Fruit fly (Drosophila melanogaster) whole organism, embryonic: ENCODE data around the gene form3.

Experiments used
- C15 ChIP-seq: fragments of 200-800 bp; sonication (Bioruptor generic); IDR thresholded peaks from 3 replicates; pipeline ENCODE4 v1.3.6; 2022; ENCODE audit warnings: missing biosample characterization, missing genetic modification characterization
- CG10431 ChIP-seq: fragments of 200-800 bp; sonication (Bioruptor generic); optimal IDR thresholded peaks from 3 replicates; lab custom pipeline; 2018; ENCODE audit warnings: missing biosample characterization, mild to moderate bottlenecking, missing genetic modification characterization
- CG11456 ChIP-seq: fragments of 200-800 bp; sonication (Bioruptor generic); IDR thresholded peaks from 3 replicates; pipeline ENCODE4 v1.3.6; 2022; ENCODE audit warnings: missing biosample characterization, missing genetic modification characterization
- CG11723 ChIP-seq: fragments of 200-800 bp; sonication (Bioruptor generic); optimal IDR thresholded peaks from 2 replicates; lab custom pipeline; 2017; ENCODE audit warnings: missing biosample characterization, mild to moderate bottlenecking, missing genetic modification characterization
- CG12104 ChIP-seq: fragments of 200-800 bp; sonication (Bioruptor generic); optimal IDR thresholded peaks from 3 replicates; lab custom pipeline; 2016; ENCODE audit warnings: missing biosample characterization, missing genetic modification characterization
- CG13424 ChIP-seq: fragments of 200-800 bp; sonication (Bioruptor generic); optimal IDR thresholded peaks from 2 replicates; lab custom pipeline; 2019; ENCODE audit warnings: missing biosample characterization, mild to moderate bottlenecking, missing genetic modification characterization, moderate library complexity
- CG18262 ChIP-seq: fragments of 200-800 bp; optimal IDR thresholded peaks from 3 replicates; lab custom pipeline; 2019; ENCODE audit warnings: missing biosample characterization, mild to moderate bottlenecking, missing genetic modification characterization, moderate library complexity
- CG2875 ChIP-seq: fragments of 200-800 bp; sonication (Bioruptor generic); optimal IDR thresholded peaks from 2 replicates; lab custom pipeline; 2017; ENCODE audit warnings: missing biosample characterization, mild to moderate bottlenecking, missing genetic modification characterization, missing genetic modification reagents
- CG30431 ChIP-seq: fragments of 200-800 bp; sonication (Bioruptor generic); optimal IDR thresholded peaks from 2 replicates; lab custom pipeline; 2017; ENCODE audit warnings: missing biosample characterization, missing genetic modification characterization
- CG33557 ChIP-seq: fragments of 200-800 bp; sonication (Bioruptor generic); optimal IDR thresholded peaks from 2 replicates; lab custom pipeline; 2019; ENCODE audit warnings: missing biosample characterization, mild to moderate bottlenecking, missing genetic modification characterization, moderate library complexity
- CG3407 ChIP-seq: fragments of 200-800 bp; sonication (Bioruptor generic); optimal IDR thresholded peaks from 2 replicates; lab custom pipeline; 2018; ENCODE audit warnings: missing biosample characterization, mild to moderate bottlenecking, missing genetic modification characterization
- CG4424 ChIP-seq: fragments of 200-800 bp; sonication (Bioruptor generic); optimal IDR thresholded peaks from 3 replicates; lab custom pipeline; 2016; ENCODE audit warnings: missing biosample characterization, missing genetic modification characterization
- CG4617 ChIP-seq: fragments of 200-800 bp; sonication (Bioruptor generic); optimal IDR thresholded peaks from 3 replicates; lab custom pipeline; 2016; ENCODE audit warnings: missing biosample characterization, missing genetic modification characterization, borderline replicate concordance
- CG5953 ChIP-seq: fragments of 200-800 bp; sonication (Bioruptor generic); IDR thresholded peaks from 2 replicates; pipeline ENCODE4 v1.3.6; 2022; ENCODE audit warnings: missing biosample characterization, missing genetic modification characterization
- CG6854 ChIP-seq: fragments of 200-800 bp; sonication (Bioruptor generic); optimal IDR thresholded peaks from 3 replicates; lab custom pipeline; 2017; ENCODE audit warnings: missing biosample characterization, mild to moderate bottlenecking, missing genetic modification characterization
- CG7928 ChIP-seq: fragments of 200-800 bp; sonication (Bioruptor generic); optimal IDR thresholded peaks from 2 replicates; lab custom pipeline; 2017; ENCODE audit warnings: missing biosample characterization, mild to moderate bottlenecking, missing genetic modification characterization
- CG7987 ChIP-seq: fragments of 200-800 bp; sonication (Bioruptor generic); optimal IDR thresholded peaks from 2 replicates; lab custom pipeline; 2018; ENCODE audit warnings: missing biosample characterization, mild to moderate bottlenecking, missing genetic modification characterization, moderate library complexity
- CG8281 ChIP-seq: fragments of 200-800 bp; sonication (Bioruptor generic); optimal IDR thresholded peaks from 2 replicates; lab custom pipeline; 2018; ENCODE audit warnings: missing biosample characterization, mild to moderate bottlenecking, missing genetic modification characterization, moderate library complexity
- CTCF ChIP-seq: fragments of 200-800 bp; sonication (Bioruptor generic); optimal IDR thresholded peaks from 2 replicates; lab custom pipeline; 2017; ENCODE audit warnings: missing biosample characterization, mild to moderate bottlenecking, missing genetic modification characterization, moderate library complexity
- Chrac-16 ChIP-seq: fragments of 200-800 bp; sonication (Bioruptor generic); optimal IDR thresholded peaks from 3 replicates; lab custom pipeline; 2016; ENCODE audit warnings: missing biosample characterization, missing genetic modification characterization
- Dip3 ChIP-seq: fragments of 200-800 bp; sonication (Bioruptor generic); optimal IDR thresholded peaks from 3 replicates; lab custom pipeline; 2016; ENCODE audit warnings: missing biosample characterization, missing genetic modification characterization
- Doc3 ChIP-seq: fragments of 200-800 bp; sonication (Bioruptor generic); IDR thresholded peaks from 3 replicates; pipeline ENCODE4 v1.3.6; 2022; ENCODE audit warnings: missing biosample characterization, missing genetic modification characterization; ENCODE audit not compliant: partially characterized antibody
- E2f2 ChIP-seq: fragments of 200-800 bp; sonication (Bioruptor generic); IDR thresholded peaks from 2 replicates; pipeline ENCODE4 v1.3.6; 2022; ENCODE audit warnings: missing biosample characterization, missing genetic modification characterization
- GATAe ChIP-seq: fragments of 200-800 bp; sonication (Bioruptor generic); conservative IDR thresholded peaks from 2 replicates; pipeline ENCODE4 v1.3.6; 2022; ENCODE audit warnings: missing biosample characterization, missing genetic modification characterization
- H15 ChIP-seq: fragments of 200-800 bp; sonication (Bioruptor generic); IDR thresholded peaks from 3 replicates; pipeline ENCODE4 v1.3.6; 2022; ENCODE audit warnings: missing biosample characterization, missing genetic modification characterization
- Opbp ChIP-seq: fragments of 200-800 bp; sonication (Bioruptor generic); IDR thresholded peaks from 3 replicates; pipeline ENCODE4 v1.3.6; 2022; ENCODE audit warnings: missing biosample characterization, missing genetic modification characterization; ENCODE audit not compliant: partially characterized antibody
- Taf1 ChIP-seq: fragments of 200-800 bp; sonication (Bioruptor generic); IDR thresholded peaks from 2 replicates; pipeline ENCODE4 v1.3.6; 2022; ENCODE audit warnings: missing biosample characterization, missing genetic modification characterization
- YL-1 ChIP-seq: fragments of 200-800 bp; sonication (Bioruptor generic); optimal IDR thresholded peaks from 3 replicates; lab custom pipeline; 2017; ENCODE audit warnings: missing biosample characterization, mild to moderate bottlenecking, missing genetic modification characterization
- ab ChIP-seq: fragments of 200-800 bp; sonication (Bioruptor generic); optimal IDR thresholded peaks from 2 replicates; lab custom pipeline; 2016; ENCODE audit warnings: missing biosample characterization, missing genetic modification characterization
- amos ChIP-seq: fragments of 200-800 bp; sonication (Bioruptor generic); IDR thresholded peaks from 2 replicates; pipeline ENCODE4 v1.3.6; 2022; ENCODE audit warnings: missing biosample characterization, missing genetic modification characterization; ENCODE audit not compliant: partially characterized antibody
- ato ChIP-seq: fragments of 200-800 bp; sonication (Bioruptor generic); IDR thresholded peaks from 2 replicates; pipeline ENCODE4 v1.3.6; 2022; ENCODE audit warnings: missing biosample characterization, missing genetic modification characterization; ENCODE audit not compliant: partially characterized antibody
- bigmax ChIP-seq: fragments of 200-800 bp; sonication (Bioruptor generic); optimal IDR thresholded peaks from 2 replicates; lab custom pipeline; 2018; ENCODE audit warnings: missing biosample characterization, mild to moderate bottlenecking, missing genetic modification characterization
- crc ChIP-seq: fragments of 200-800 bp; sonication (Bioruptor generic); optimal IDR thresholded peaks from 2 replicates; lab custom pipeline; 2016; ENCODE audit warnings: missing biosample characterization, missing genetic modification characterization
- danr ChIP-seq: fragments of 200-800 bp; sonication (Bioruptor generic); IDR thresholded peaks from 2 replicates; pipeline ENCODE4 v1.3.6; 2022; ENCODE audit warnings: missing biosample characterization, missing genetic modification characterization
- dati ChIP-seq: fragments of 200-800 bp; sonication (Bioruptor generic); IDR thresholded peaks from 2 replicates; pipeline ENCODE4 v1.3.6; 2022; ENCODE audit warnings: missing biosample characterization, missing genetic modification characterization
- fd3F ChIP-seq: fragments of 200-800 bp; sonication (Bioruptor generic); optimal IDR thresholded peaks from 2 replicates; lab custom pipeline; 2018; ENCODE audit warnings: missing biosample characterization, mild to moderate bottlenecking, missing genetic modification characterization, moderate library complexity
- gro ChIP-seq: fragments of 200-800 bp; sonication (Bioruptor generic); optimal IDR thresholded peaks from 2 replicates; lab custom pipeline; 2016; ENCODE audit warnings: missing biosample characterization, missing genetic modification characterization
- hth ChIP-seq: fragments of >200 bp; optimal IDR thresholded peaks from 2 replicates; lab custom pipeline; 2017; ENCODE audit warnings: inconsistent platforms
- knrl ChIP-seq: fragments of 200-800 bp; sonication (Bioruptor generic); IDR thresholded peaks from 3 replicates; pipeline ENCODE4 v1.3.6; 2022; ENCODE audit warnings: missing biosample characterization, missing genetic modification characterization; ENCODE audit not compliant: partially characterized antibody
- pfk ChIP-seq: fragments of 200-800 bp; sonication (Bioruptor generic); optimal IDR thresholded peaks from 2 replicates; lab custom pipeline; 2018; ENCODE audit warnings: missing biosample characterization, mild to moderate bottlenecking, missing genetic modification characterization, moderate library complexity
- pum ChIP-seq: fragments of 200-800 bp; sonication (Bioruptor generic); optimal IDR thresholded peaks from 2 replicates; lab custom pipeline; 2016; ENCODE audit warnings: missing biosample characterization, missing genetic modification characterization
- sim ChIP-seq: fragments of 200-800 bp; sonication (Bioruptor generic); IDR thresholded peaks from 2 replicates; pipeline ENCODE4 v1.3.6; 2022; ENCODE audit warnings: missing biosample characterization, missing genetic modification characterization
- sob ChIP-seq: fragments of 200-800 bp; sonication (Bioruptor generic); IDR thresholded peaks from 2 replicates; pipeline ENCODE4 v1.3.6; 2022; ENCODE audit warnings: missing biosample characterization, missing genetic modification characterization
- ssp ChIP-seq: fragments of 200-800 bp; sonication (Bioruptor generic); IDR thresholded peaks from 2 replicates; pipeline ENCODE4 v1.3.6; 2022; ENCODE audit warnings: missing biosample characterization, missing genetic modification characterization
- tgo ChIP-seq: fragments of 200-800 bp; sonication (Bioruptor generic); IDR thresholded peaks from 3 replicates; pipeline ENCODE4 v1.3.6; 2022; ENCODE audit warnings: missing biosample characterization, missing genetic modification characterization
- toy ChIP-seq: fragments of 200-800 bp; sonication (Bioruptor generic); IDR thresholded peaks from 2 replicates; pipeline ENCODE4 v1.3.6; 2022; ENCODE audit warnings: missing biosample characterization, missing genetic modification characterization
- wor ChIP-seq: fragments of 200-800 bp; sonication (Bioruptor generic); IDR thresholded peaks from 2 replicates; pipeline ENCODE4 v1.3.6; 2022; ENCODE audit warnings: missing biosample characterization, missing genetic modification characterization
- zfh2 ChIP-seq: fragments of 200-800 bp; sonication (Bioruptor generic); optimal IDR thresholded peaks from 2 replicates; lab custom pipeline; 2016; ENCODE audit warnings: missing biosample characterization, missing genetic modification characterization

Gene form3

DNA sequence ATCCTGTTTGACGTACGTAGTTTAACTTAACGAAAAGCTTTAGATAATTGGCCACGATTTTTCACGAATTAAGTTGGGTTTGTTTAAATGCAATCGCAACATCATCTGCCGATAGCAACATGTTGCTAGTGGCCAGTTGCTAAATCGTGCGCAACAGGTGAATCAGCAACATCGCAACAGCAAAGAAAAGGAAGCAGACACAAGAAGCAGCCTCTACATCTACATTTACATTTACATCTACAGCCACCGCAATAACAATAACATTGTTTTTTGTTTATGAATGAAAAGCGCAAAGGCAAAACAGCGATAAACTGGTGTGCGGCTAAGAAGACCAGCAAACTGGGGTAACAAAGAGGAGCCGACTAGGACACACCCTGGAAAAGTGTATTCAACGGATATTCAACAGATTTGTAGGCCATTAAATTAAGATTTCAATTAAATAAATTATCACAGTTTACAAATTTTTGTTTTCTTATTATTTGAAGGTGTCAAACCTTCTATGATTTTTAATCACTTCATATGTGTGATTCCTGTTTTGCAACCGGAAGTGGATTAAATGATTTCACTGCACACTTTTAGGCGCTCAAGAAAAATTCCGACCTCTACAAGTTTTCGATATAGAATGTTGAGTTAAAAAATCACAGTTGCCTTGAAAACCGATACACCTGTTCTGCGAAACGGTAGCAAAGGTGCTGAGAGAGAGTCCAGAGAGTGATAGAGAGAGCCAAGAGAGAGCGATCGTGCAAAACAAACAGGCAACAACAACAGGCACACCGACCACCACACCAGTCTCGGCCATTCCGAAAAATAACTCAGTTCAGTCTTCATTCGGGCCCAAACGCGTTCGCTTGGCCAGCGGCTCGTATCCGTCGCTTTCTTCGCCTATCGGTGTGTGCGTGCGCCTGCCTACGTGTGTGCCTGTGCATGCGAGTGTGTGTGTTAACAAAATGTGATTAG, 39.4 kb downstream of the form3 start, which contains the start of gene melt (continued):
- peak; percentile 90 for TF ChIP-seq gro (GFP tag; lab: Kevin White, UChicago)
- no peak for TF ChIP-seq sim (GFP tag; lab: Robert Waterston, UW)
- peak; percentile 89 for TF ChIP-seq CG4424 (GFP tag; lab: Kevin White, UChicago)
- TF ChIP-seq CG10431 (GFP tag; lab: Kevin White, UChicago), result peak; percentile 20
- TF ChIP-seq CG11456, result 0 out of 3 replicates have a peak, but pooled peaks have one; percentile 56
- TF ChIP-seq CG7987, result peak; percentile 32
- TF ChIP-seq dati (GFP tag; lab: Robert Waterston, UW), result no peak
- peak; percentile 78 for TF ChIP-seq CG33557 (GFP tag; lab: Kevin White, UChicago)
- peak; percentile 67 for TF ChIP-seq CG8281 (tag; lab: Kevin White, UChicago)
- no peak for TF ChIP-seq pfk (GFP tag; lab: Kevin White, UChicago)
- 0 out of 3 replicates have a peak, but pooled peaks have one; percentile 58 for TF ChIP-seq H15 (GFP tag; lab: Robert Waterston, UW)
- TF ChIP-seq Chrac-16 (GFP tag; lab: Kevin White, UChicago), result peak; percentile 85
- peak; percentile 86 for TF ChIP-seq Dip3 (GFP tag; lab: Kevin White, UChicago)
- TF ChIP-seq ato (GFP tag; lab: Robert Waterston, UW), result 0 out of 2 replicates have a peak, but pooled peaks have one; percentile 40
- TF ChIP-seq CG30431 (GFP tag; lab: Kevin White, UChicago), result peak; percentile 74
- TF ChIP-seq crc, result peak; percentile 80
- peak; percentile 52 for TF ChIP-seq CG4617 (GFP tag; lab: Kevin White, UChicago)
- peak; percentile 51; the same call in 1 of the 2 replicates for TF ChIP-seq danr (GFP tag; lab: Robert Waterston, UW)
- no peak; the same call in 1 of the 2 replicates for TF ChIP-seq toy (GFP tag; lab: Robert Waterston, UW)
- TF ChIP-seq knrl (GFP tag; lab: Robert Waterston, UW), result peak; percentile 20; the same call in 1 of the 3 replicates
- TF ChIP-seq ssp, result peak; percentile 85
- peak; percentile 75 for TF ChIP-seq fd3F (GFP tag; lab: Kevin White, UChicago)
- peak; percentile 69; the same call in 1 of the 2 replicates for TF ChIP-seq sob (GFP tag; lab: Robert Waterston, UW)
- 0 out of 2 replicates have a peak, but pooled peaks have one; percentile 10 for TF ChIP-seq CG5953 (GFP tag; lab: Robert Waterston, UW)
- peak; percentile 56 for TF ChIP-seq amos (GFP tag; lab: Robert Waterston, UW)
- TF ChIP-seq Opbp (GFP tag; lab: Robert Waterston, UW), result 0 out of 3 replicates have a peak, but pooled peaks have one; percentile 60
- TF ChIP-seq Taf1 (GFP tag; lab: Robert Waterston, UW), result peak; percentile 43
- TF ChIP-seq CG13424 (tag; lab: Kevin White, UChicago), result peak; percentile 88
- peak; percentile 61 for TF ChIP-seq CG7928 (GFP tag; lab: Kevin White, UChicago)
- TF ChIP-seq ab, result no peak
- TF ChIP-seq zfh2 (GFP tag; lab: Kevin White, UChicago), result peak; percentile 92
- peak; percentile 31 for TF ChIP-seq CTCF
- TF ChIP-seq CG2875 (GFP tag; lab: Kevin White, UChicago), result peak; percentile 62
- peak; percentile 94 for TF ChIP-seq CG18262 (tag; lab: Kevin White, UChicago)
- no peak for TF ChIP-seq YL-1 (GFP tag; lab: Kevin White, UChicago)
- peak; percentile 79 for TF ChIP-seq tgo (GFP tag; lab: Robert Waterston, UW)
- no peak for TF ChIP-seq Doc3 (GFP tag; lab: Robert Waterston, UW)
- peak; percentile 85 for TF ChIP-seq pum (GFP tag; lab: Kevin White, UChicago)
- peak; percentile 84 for TF ChIP-seq CG6854 (GFP tag; lab: Kevin White, UChicago)
- TF ChIP-seq E2f2 (GFP tag; lab: Robert Waterston, UW), result peak; percentile 46
- peak; percentile 75 for TF ChIP-seq CG11723
- peak; percentile 62; the same call in 1 of the 2 replicates for TF ChIP-seq wor (GFP tag; lab: Robert Waterston, UW)
- no peak for TF ChIP-seq hth (lab: Kevin White, UChicago)
- TF ChIP-seq C15, result peak; percentile 26; the same call in 1 of the 3 replicates
- TF ChIP-seq CG3407 (GFP tag; lab: Kevin White, UChicago), result peak; percentile 68
- peak; percentile 88 for TF ChIP-seq CG12104 (GFP tag; lab: Kevin White, UChicago)
- TF ChIP-seq bigmax (GFP tag; lab: Kevin White, UChicago), result no peak
- TF ChIP-seq GATAe (GFP tag; lab: Robert Waterston, UW), result no peak
